Worm (Caenorhabditis elegans): ENCODE measurements around the gene scav-2.

ce11 chrIII:13555234-13555633 lies at the start of gene scav-2:
- no peak for TF ChIP-seq dao-5 (tag; optimal IDR thresholded peaks at IDR 0.05)
- TF ChIP-seq W03F9.2 (tag; optimal IDR thresholded peaks at IDR 0.05): no peak

Measured in whole organism, L4/young adult.